Worm (Caenorhabditis elegans): ENCODE measurements around the gene R09F10.1.

DNA sequence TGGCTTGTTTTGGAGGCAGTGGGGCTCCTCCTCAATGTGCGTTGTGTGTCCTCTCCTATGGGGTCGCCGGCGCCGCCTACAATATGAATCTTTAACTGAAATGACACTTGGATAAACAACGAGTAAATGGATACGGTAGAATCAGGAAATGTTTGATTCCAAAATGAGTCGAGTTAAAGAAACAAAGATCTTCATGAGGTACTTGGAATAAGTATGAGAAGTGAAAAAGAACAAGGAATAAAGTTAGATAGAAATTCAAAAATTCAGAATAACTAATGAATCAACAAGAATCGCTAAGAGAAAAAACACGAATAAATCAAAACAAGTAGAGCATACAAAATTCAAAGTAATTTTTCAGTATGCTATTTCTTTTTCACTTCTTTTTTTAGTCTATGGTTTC lies 27.6 kb downstream of the R09F10.1 start, which contains the start of gene npr-28:
- TF ChIP-seq snpc-1.2 (GFP tag; IDR thresholded peaks at IDR 0.05) (no peak), pqm-1 (tag; optimal IDR thresholded peaks at IDR 0.05) (no peak)

Data from whole organism, L4 larva.